Worm (Caenorhabditis elegans) whole organism, L2 larva: ENCODE data around the gene ZK1127.12.

ENCODE experiments used
- Y55F3AM.14 ChIP-seq: fragments of 200-800 bp; sonication (Bioruptor generic); optimal IDR thresholded peaks from 2 replicates; lab custom pipeline; 2018; ENCODE audit warnings: mild to moderate bottlenecking, missing genetic modification characterization, missing compliant biosample characterization
- mdl-1 ChIP-seq, 2 experiments: fragments of 150-350 bp in 1 of 2; sonication (generic microtip) in 1 of 2; optimal IDR thresholded peaks; 2 replicates each; lab custom pipeline; 2017; ENCODE audit warnings: missing biosample characterization in 2 of 2, missing genetic modification characterization in 2 of 2
- nhr-11 ChIP-seq: fragments of 150-350 bp; optimal IDR thresholded peaks from 2 replicates; lab custom pipeline; 2014; ENCODE audit warnings: missing biosample characterization, missing genetic modification characterization
- unc-62 ChIP-seq: fragments of 150-350 bp; optimal IDR thresholded peaks from 2 replicates; lab custom pipeline; 2014; ENCODE audit warnings: missing biosample characterization, missing genetic modification reagents, missing genetic modification characterization
- ztf-11 ChIP-seq: sonication (generic microtip); optimal IDR thresholded peaks from 2 replicates; lab custom pipeline; 2017; ENCODE audit warnings: missing biosample characterization, missing genetic modification characterization
- ztf-4 ChIP-seq: fragments of 150-350 bp; optimal IDR thresholded peaks from 2 replicates; lab custom pipeline; 2014; ENCODE audit warnings: missing biosample characterization, missing genetic modification characterization

DNA sequence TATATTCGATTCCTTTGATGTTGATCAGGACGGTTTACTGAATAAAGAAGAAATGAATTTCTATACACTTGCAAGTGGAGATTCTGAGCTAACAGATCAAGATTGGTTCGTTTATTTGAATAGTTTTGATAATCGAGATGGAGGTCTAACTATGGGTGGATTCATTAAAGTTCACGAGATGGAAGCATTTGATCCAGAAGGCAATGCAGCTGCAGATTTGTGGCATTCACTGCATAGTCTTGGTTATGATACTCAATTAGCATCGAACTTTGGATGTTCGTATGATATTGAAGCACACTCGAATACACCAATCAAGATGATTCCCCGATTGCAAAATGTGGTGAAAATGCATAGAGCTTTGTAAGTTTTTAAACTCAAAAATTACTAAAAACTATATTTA, 44.1 kb downstream of the ZK1127.12 start:
- TF ChIP-seq Y55F3AM.14 (GFP tag; lab: Kevin White, UChicago) (no peak), mdl-1 (tag; optimal IDR thresholded peaks at IDR 0.05; lab: Kevin White, UChicago) (no peak), unc-62 (no peak), ztf-4 (no peak), ztf-11 (tag; lab: Kevin White, UChicago) (no peak), nhr-11 (tag; lab: Kevin White, UChicago) (no peak)
